Worm (Caenorhabditis elegans) whole organism, L1 larva: ENCODE measurements around the gene secs-1.

Experiments
- ama-1 ChIP-seq: fragments of 150-350 bp; optimal IDR thresholded peaks from 2 replicates; lab custom pipeline; 2014
- fkh-10 ChIP-seq: sonication (generic microtip); optimal IDR thresholded peaks from 2 replicates; lab custom pipeline; 2017; ENCODE audit warnings: missing biosample characterization, missing genetic modification reagents, missing genetic modification characterization
- mdl-1 ChIP-seq, 2 experiments: fragments of 150-350 bp; optimal IDR thresholded peaks; 2 replicates each; lab custom pipeline; 2014 to 2017; ENCODE audit warnings: missing biosample characterization in 2 of 2, missing genetic modification characterization in 2 of 2, inconsistent platforms in 1 of 2
- nhr-11 ChIP-seq: fragments of 150-350 bp; optimal IDR thresholded peaks from 2 replicates; lab custom pipeline; 2014; ENCODE audit warnings: missing biosample characterization, missing genetic modification characterization
- sox-4 ChIP-seq: sonication (generic microtip); optimal IDR thresholded peaks from 2 replicates; lab custom pipeline; 2016; ENCODE audit warnings: missing genetic modification characterization, missing compliant biosample characterization
- unc-62 ChIP-seq: fragments of 150-350 bp; optimal IDR thresholded peaks from 2 replicates; lab custom pipeline; 2014; ENCODE audit warnings: missing biosample characterization, missing genetic modification reagents, missing genetic modification characterization
- zip-4 ChIP-seq: fragments of 200-800 bp; sonication (Bioruptor generic); optimal IDR thresholded peaks from 2 replicates; lab custom pipeline; 2018; ENCODE audit warnings: mild to moderate bottlenecking, missing genetic modification characterization, moderate library complexity, missing compliant biosample characterization
- ztf-4 ChIP-seq: fragments of 150-350 bp; optimal IDR thresholded peaks from 2 replicates; lab custom pipeline; 2014; ENCODE audit warnings: missing biosample characterization, missing genetic modification characterization

DNA sequence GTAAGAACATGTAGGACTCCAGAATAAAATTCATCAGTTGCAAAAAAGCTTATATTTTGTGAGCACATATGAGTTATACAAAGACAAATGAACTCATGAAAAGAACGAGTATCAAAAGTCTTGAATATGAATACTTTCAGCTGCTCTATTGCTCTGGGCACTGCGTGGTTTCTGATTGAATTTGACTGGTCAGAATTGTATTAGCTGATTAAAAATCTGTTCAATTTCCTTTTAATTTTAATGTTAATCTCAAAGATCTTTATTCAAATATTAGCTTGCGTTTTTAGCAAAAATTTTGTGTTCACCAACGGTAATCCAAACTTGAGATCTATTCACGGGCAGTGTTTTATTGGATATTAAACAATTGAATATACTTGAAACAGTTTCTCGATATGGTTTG, 6.2 kb downstream of the secs-1 start, which contains the start of gene srh-184:
- TF ChIP-seq mdl-1 (tag; optimal IDR thresholded peaks at IDR 0.05; lab: Kevin White, UChicago) = no peak
- no peak for TF ChIP-seq ama-1
- TF ChIP-seq unc-62 (GFP tag; lab: Kevin White, UChicago) = no peak
- no peak for TF ChIP-seq fkh-10 (GFP tag; lab: Kevin White, UChicago)
- TF ChIP-seq nhr-11 = no peak
- no peak for TF ChIP-seq ztf-4
- no peak for TF ChIP-seq sox-4 (tag; lab: Kevin White, UChicago)
- no peak for TF ChIP-seq zip-4 (GFP tag; lab: Kevin White, UChicago)
